Fruit fly (Drosophila melanogaster): ENCODE results near the gene CG31464.

Gene CG31464

DNA sequence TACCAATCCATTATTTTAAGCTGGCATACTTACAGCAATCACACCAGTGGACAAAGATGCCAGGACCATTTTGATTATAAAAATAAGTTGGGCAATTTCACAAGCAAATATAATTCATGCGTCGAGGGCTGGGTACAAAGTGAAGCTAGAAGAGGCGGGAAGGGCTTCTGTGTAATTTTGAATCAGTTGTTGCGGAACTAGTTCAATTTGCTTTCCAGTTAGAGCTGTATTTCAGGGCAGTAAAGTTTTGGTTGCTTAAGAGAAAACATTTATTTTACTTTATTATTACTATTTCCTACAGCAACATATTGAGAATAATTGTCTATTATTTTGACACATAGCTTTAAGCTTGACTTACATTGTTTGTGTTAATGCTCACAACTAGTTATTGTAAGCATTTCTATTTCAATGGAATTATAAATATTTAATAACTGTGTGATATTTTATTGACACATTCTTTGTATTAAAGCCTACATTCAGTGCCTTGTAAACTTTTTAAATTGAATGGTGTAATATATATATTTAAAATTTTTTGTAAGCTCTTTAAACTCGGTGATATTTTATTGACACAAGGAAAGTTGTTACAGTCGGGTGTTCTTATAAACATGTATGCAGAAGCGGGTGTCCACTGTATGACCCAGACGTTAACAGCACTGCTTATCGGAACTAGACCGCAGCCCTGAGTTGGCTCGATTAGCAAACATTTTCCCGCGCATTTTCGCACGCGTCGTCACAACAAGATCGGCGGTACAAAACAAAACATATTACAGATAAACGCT lies 26.5 kb upstream of the CG31464 start, which contains the start of the genes RPA1 and Mcm2 (continued):
- peak; percentile 47 to 81 for TF ChIP-seq dpn (GFP tag; optimal IDR thresholded peaks at IDR 0.05)
- peak; percentile 56; the same call in 1 of the 2 replicates for TF ChIP-seq sens-2 (GFP tag; IDR thresholded peaks at IDR 0.05)
- TF ChIP-seq CG42726 (GFP tag; IDR thresholded peaks at IDR 0.05; ENCODE audit: partially characterized antibody) = 0 out of 2 replicates have a peak, but pooled peaks have one; percentile 38
- TF ChIP-seq CG1603 (tag; optimal IDR thresholded peaks at IDR 0.05) = peak; percentile 32
- peak in 1 of 2 experiments; percentile 42 for TF ChIP-seq crp (GFP tag; optimal IDR thresholded peaks at IDR 0.05)
- no peak for TF ChIP-seq CG15479 (GFP tag; optimal IDR thresholded peaks at IDR 0.05)
- TF ChIP-seq NC2α (GFP tag; optimal IDR thresholded peaks at IDR 0.05) = no peak
- TF ChIP-seq Bteb2 (GFP tag; optimal IDR thresholded peaks at IDR 0.05) = no peak
- TF ChIP-seq ranshi (GFP tag; IDR thresholded peaks at IDR 0.05) = peak; percentile 73; the same call in 1 of the 2 replicates
- TF ChIP-seq danr (GFP tag; IDR thresholded peaks at IDR 0.05) = no peak; the same call in 1 of the 2 replicates
- TF ChIP-seq ab (GFP tag; optimal IDR thresholded peaks at IDR 0.05) = no peak
- no peak for TF ChIP-seq nau (GFP tag; optimal IDR thresholded peaks at IDR 0.05)
- TF ChIP-seq Hr3 (GFP tag; optimal IDR thresholded peaks at IDR 0.05) = peak; percentile 89
- TF ChIP-seq CG31441 (GFP tag; IDR thresholded peaks at IDR 0.05) = peak; percentile 88
- TF ChIP-seq Scr (GFP tag; IDR thresholded peaks at IDR 0.05; ENCODE audit: partially characterized antibody) = peak; percentile 15; the same call in 1 of the 2 replicates
- TF ChIP-seq CG12659 (GFP tag; optimal IDR thresholded peaks at IDR 0.05) = peak; percentile 88
- TF ChIP-seq CG11723 (GFP tag; optimal IDR thresholded peaks at IDR 0.05) = peak; percentile 55
- no peak for TF ChIP-seq CG17912 (GFP tag; optimal IDR thresholded peaks at IDR 0.05)
- TF ChIP-seq CG5180 (GFP tag; optimal IDR thresholded peaks at IDR 0.05) = no peak
- peak; percentile 17 for TF ChIP-seq CG9876 (GFP tag; optimal IDR thresholded peaks at IDR 0.05)
- no peak for TF ChIP-seq NC2β (GFP tag; optimal IDR thresholded peaks at IDR 0.05)
- no peak for TF ChIP-seq CG10565 (GFP tag; optimal IDR thresholded peaks at IDR 0.05)
- TF ChIP-seq CG8765 (GFP tag; IDR thresholded peaks at IDR 0.05) = peak; percentile 43; the same call in 1 of the 2 replicates
- peak; percentile 68 for TF ChIP-seq Fer3 (tag; optimal IDR thresholded peaks at IDR 0.05)
- TF ChIP-seq CG2129 (GFP tag; IDR thresholded peaks at IDR 0.05; ENCODE audit: partially characterized antibody) = no peak
- TF ChIP-seq CG7839 (tag; optimal IDR thresholded peaks at IDR 0.05) = peak; percentile 81
- no peak for TF ChIP-seq mirr (GFP tag; optimal IDR thresholded peaks at IDR 0.05)
- TF ChIP-seq Hmx (GFP tag; optimal IDR thresholded peaks at IDR 0.05) = no peak
- TF ChIP-seq E2f1 (GFP tag; IDR thresholded peaks at IDR 0.05) = peak; percentile 93
- no peak for TF ChIP-seq repo (GFP tag; optimal IDR thresholded peaks at IDR 0.05)
- peak; percentile 59 for TF ChIP-seq caup (GFP tag; optimal IDR thresholded peaks at IDR 0.05; ENCODE audit: severe bottlenecking)
- peak; percentile 71 for TF ChIP-seq Oli (tag; optimal IDR thresholded peaks at IDR 0.05)
- TF ChIP-seq Dip3 (GFP tag; optimal IDR thresholded peaks at IDR 0.05) = peak; percentile 78
- TF ChIP-seq gfzf (GFP tag; optimal IDR thresholded peaks at IDR 0.05) = no peak
- peak; percentile 43; the same call in 1 of the 2 replicates for TF ChIP-seq seq (GFP tag; IDR thresholded peaks at IDR 0.05)
- peak; percentile 83 for TF ChIP-seq CG11504 (tag; optimal IDR thresholded peaks at IDR 0.05)
- TF ChIP-seq Kr (GFP tag; optimal IDR thresholded peaks at IDR 0.05) = no peak
- peak; percentile 55; the same call in 1 of the 2 replicates for TF ChIP-seq ttk (GFP tag; IDR thresholded peaks at IDR 0.05)
- peak; percentile 59 for TF ChIP-seq nom (GFP tag; optimal IDR thresholded peaks at IDR 0.05)
- TF ChIP-seq h (optimal IDR thresholded peaks at IDR 0.05) = no peak
- TF ChIP-seq B-H1 (GFP tag; IDR thresholded peaks at IDR 0.05) = peak; percentile 44; the same call in 2 of the 3 replicates
- TF ChIP-seq rib (GFP tag; IDR thresholded peaks at IDR 0.05) = peak; percentile 14; the same call in 1 of the 2 replicates
- TF ChIP-seq CoRest (tag; optimal IDR thresholded peaks at IDR 0.05) = peak; percentile 93
- 0 out of 3 replicates have a peak, but pooled peaks have one; percentile 6 for TF ChIP-seq C15 (GFP tag; IDR thresholded peaks at IDR 0.05)
- TF ChIP-seq HLH54F (GFP tag; optimal IDR thresholded peaks at IDR 0.05) = peak; percentile 71
- peak; percentile 34 for TF ChIP-seq dm (GFP tag; optimal IDR thresholded peaks at IDR 0.05)
- peak; percentile 80 for TF ChIP-seq phol (tag; optimal IDR thresholded peaks at IDR 0.05)
